Worm (Caenorhabditis elegans) whole organism, midembryonic: ENCODE data around the gene C23G10.2.
A peak's percentile ranks its signal among the peaks of the same experiment; 100 is the strongest.

ENCODE experiments used
- T22C8.4 ChIP-seq: fragments of 200-800 bp; sonication (Bioruptor generic); IDR thresholded peaks from 2 replicates; pipeline ENCODE4 v1.3.6; 2022; ENCODE audit warnings: missing genetic modification characterization, missing compliant biosample characterization
- cog-1 ChIP-seq: sonication (generic microtip); optimal IDR thresholded peaks from 2 replicates; lab custom pipeline; 2016; ENCODE audit warnings: missing genetic modification characterization, missing compliant biosample characterization
- flt-1 ChIP-seq: fragments of 200-800 bp; sonication (Bioruptor generic); IDR thresholded peaks from 2 replicates; pipeline ENCODE4 v1.3.6; 2022; ENCODE audit warnings: missing genetic modification characterization, missing compliant biosample characterization
- klf-2 ChIP-seq: fragments of 200-800 bp; sonication (Bioruptor generic); conservative IDR thresholded peaks from 2 replicates; pipeline ENCODE4 v1.3.6; 2022; ENCODE audit warnings: missing genetic modification reagents, missing genetic modification characterization, missing compliant biosample characterization
- med-1 ChIP-seq: sonication (generic microtip); optimal IDR thresholded peaks from 2 replicates; lab custom pipeline; 2017; ENCODE audit warnings: missing genetic modification characterization, mild to moderate bottlenecking, missing compliant biosample characterization, antibody characterized with exemption, missing genetic modification reagents; ENCODE audit not compliant: insufficient read depth
- ref-1 ChIP-seq: fragments of 200-800 bp; sonication (Bioruptor generic); conservative IDR thresholded peaks from 2 replicates; pipeline ENCODE4 v1.3.6; 2022; ENCODE audit warnings: missing genetic modification reagents, missing genetic modification characterization, missing compliant biosample characterization
- tab-1 ChIP-seq: fragments of 200-800 bp; sonication (Bioruptor generic); IDR thresholded peaks from 2 replicates; pipeline ENCODE4 v1.3.6; 2022; ENCODE audit warnings: missing genetic modification characterization, missing compliant biosample characterization
- ztf-23 ChIP-seq: fragments of 200-800 bp; sonication (Bioruptor generic); IDR thresholded peaks from 2 replicates; pipeline ENCODE4 v1.3.6; 2022; ENCODE audit warnings: missing genetic modification reagents, missing genetic modification characterization, missing compliant biosample characterization
- ztf-29 ChIP-seq: fragments of 200-800 bp; sonication (Bioruptor generic); IDR thresholded peaks from 2 replicates; pipeline ENCODE4 v1.3.6; 2022; ENCODE audit warnings: missing genetic modification reagents, missing genetic modification characterization, missing compliant biosample characterization

The C23G10.2 gene

ce11 chrIII:6195718-6196117, 12.1 kb upstream of the C23G10.2 start:
- no peak for TF ChIP-seq med-1 (GFP tag; lab: Kevin White, UChicago)
- TF ChIP-seq flt-1 (GFP tag; lab: Robert Waterston, UW): no peak
- TF ChIP-seq ref-1 (GFP tag; lab: Robert Waterston, UW): no peak
- TF ChIP-seq T22C8.4 (GFP tag; lab: Robert Waterston, UW): no peak
- no peak for TF ChIP-seq cog-1 (tag; lab: Kevin White, UChicago)
- TF ChIP-seq tab-1: no peak
- no peak for TF ChIP-seq klf-2 (GFP tag; lab: Robert Waterston, UW)
- no peak for TF ChIP-seq ztf-29
- TF ChIP-seq ztf-23 (GFP tag; lab: Robert Waterston, UW): no peak

DNA sequence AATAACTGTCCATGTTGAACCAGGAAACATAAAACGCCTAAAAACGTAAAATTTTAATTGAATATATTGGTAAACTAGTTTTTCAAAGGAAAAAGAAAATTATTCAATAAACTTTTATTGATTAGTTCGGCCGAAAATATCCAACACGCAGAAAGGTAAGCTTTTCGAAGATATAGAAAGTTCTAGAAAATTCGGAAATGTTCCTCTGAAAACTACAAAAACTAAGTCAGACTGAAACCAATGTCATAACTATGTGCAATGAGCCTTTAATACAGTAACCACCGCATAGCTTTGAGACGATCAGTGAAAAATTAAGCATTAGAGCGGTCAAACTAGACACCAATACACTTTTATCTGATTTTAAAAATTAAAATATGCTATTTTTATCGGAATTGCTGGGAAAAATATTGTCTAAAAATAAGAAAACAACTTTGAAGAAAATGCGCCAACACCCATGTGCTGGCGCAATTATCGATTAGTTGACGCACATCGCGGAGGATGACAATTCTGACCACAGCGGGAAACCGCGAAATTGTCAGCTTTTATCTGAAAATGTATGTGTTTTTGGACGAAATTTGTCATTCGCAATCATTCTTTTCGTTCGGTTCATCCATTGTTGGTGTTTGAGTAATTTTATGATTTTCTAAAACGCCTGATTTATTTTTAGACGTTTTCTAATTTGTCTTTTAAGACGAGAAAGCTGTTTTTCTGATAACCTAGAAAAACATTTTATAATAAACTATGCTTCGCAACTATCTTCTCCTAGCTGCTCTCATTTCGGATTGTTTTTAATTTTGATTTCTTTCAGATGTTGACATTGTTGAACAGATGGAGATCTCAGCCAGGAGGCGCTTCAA, 9.3 kb upstream of the C23G10.2 start, which contains the start of the genes C23G10.7 and rpn-2:
C23G10.7 (minus strand) TSS at position 37 of the 857 bp plus-strand sequence.
rpn-2 (plus strand) TSS at position 807 of the 857 bp plus-strand sequence.
- no peak for TF ChIP-seq tab-1
- peak; percentile 76 for TF ChIP-seq T22C8.4 (GFP tag; lab: Robert Waterston, UW)
- peak; percentile 74 for TF ChIP-seq ztf-23 (GFP tag; lab: Robert Waterston, UW)

ce11 chrIII:6201325-6201724, 6.5 kb upstream of the C23G10.2 start:
- TF ChIP-seq tab-1: no peak
- no peak for TF ChIP-seq klf-2 (GFP tag; lab: Robert Waterston, UW)
- no peak for TF ChIP-seq med-1 (GFP tag; lab: Kevin White, UChicago)
- no peak for TF ChIP-seq ztf-29
- no peak for TF ChIP-seq cog-1 (tag; lab: Kevin White, UChicago)
- no peak for TF ChIP-seq ref-1 (GFP tag; lab: Robert Waterston, UW)
- TF ChIP-seq flt-1 (GFP tag; lab: Robert Waterston, UW): no peak
- no peak for TF ChIP-seq T22C8.4 (GFP tag; lab: Robert Waterston, UW)
- no peak for TF ChIP-seq ztf-23 (GFP tag; lab: Robert Waterston, UW)

- TF ChIP-seq ref-1 (GFP tag; lab: Robert Waterston, UW): no peak
- TF ChIP-seq tab-1: no peak
- TF ChIP-seq ztf-23 (GFP tag; lab: Robert Waterston, UW): no peak
- TF ChIP-seq cog-1 (tag; lab: Kevin White, UChicago): no peak
- no peak for TF ChIP-seq ztf-29
- TF ChIP-seq klf-2 (GFP tag; lab: Robert Waterston, UW): no peak
- no peak for TF ChIP-seq med-1 (GFP tag; lab: Kevin White, UChicago)
- TF ChIP-seq T22C8.4 (GFP tag; lab: Robert Waterston, UW): no peak
- no peak for TF ChIP-seq flt-1 (GFP tag; lab: Robert Waterston, UW)
Observed at ce11 chrIII:6202440-6202839, 5.4 kb upstream of the C23G10.2 start.

DNA sequence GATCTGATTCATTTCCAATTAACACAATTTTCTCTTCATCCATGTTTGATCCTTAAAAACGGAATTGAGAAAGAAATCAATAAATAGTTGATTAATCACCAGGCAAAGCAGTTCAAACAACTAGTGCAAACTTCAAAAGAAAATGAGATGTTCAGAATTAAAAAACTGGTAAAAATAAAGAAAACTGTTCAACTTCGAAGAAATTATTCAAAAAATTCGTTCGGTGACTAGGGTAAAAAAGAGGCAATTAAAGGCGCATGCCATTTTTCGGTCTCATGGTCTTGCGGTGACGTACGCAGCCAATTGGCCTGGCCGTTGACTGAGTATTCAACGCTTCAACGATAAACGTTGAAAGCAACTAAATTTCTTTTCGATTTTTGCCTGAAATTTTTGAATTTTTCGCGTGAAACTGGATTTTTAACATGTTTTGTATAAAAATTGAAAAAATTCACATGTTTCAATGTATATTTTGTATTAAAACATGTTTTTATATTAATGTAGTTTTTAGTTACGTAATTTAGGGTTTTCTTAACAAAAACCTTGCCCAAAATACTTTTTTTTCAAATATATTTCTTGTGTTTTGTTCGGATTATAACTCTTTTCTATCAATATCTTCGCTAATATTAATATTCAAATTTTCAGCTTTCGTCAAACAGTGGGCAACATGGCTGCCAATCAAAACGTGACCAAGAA, 1.6 kb upstream of the C23G10.2 start, which contains the start of the genes sna-3 and rps-3:
sna-3 (minus strand) TSS at position 51 of the 693 bp plus-strand sequence.
rps-3 (plus strand) TSS at position 643 of the 693 bp plus-strand sequence.
- TF ChIP-seq med-1 (GFP tag; lab: Kevin White, UChicago): no peak
- no peak for TF ChIP-seq ztf-23 (GFP tag; lab: Robert Waterston, UW)
- no peak for TF ChIP-seq ztf-29
- no peak for TF ChIP-seq cog-1 (tag; lab: Kevin White, UChicago)
- TF ChIP-seq T22C8.4 (GFP tag; lab: Robert Waterston, UW): no peak
- no peak for TF ChIP-seq tab-1
- no peak for TF ChIP-seq klf-2 (GFP tag; lab: Robert Waterston, UW)
- TF ChIP-seq ref-1 (GFP tag; lab: Robert Waterston, UW): no peak
- no peak for TF ChIP-seq flt-1 (GFP tag; lab: Robert Waterston, UW)

ce11 chrIII:6207046-6207445, 818 bp upstream of the C23G10.2 start:
- TF ChIP-seq ztf-29 (no peak), cog-1 (tag; lab: Kevin White, UChicago) (no peak), med-1 (GFP tag; lab: Kevin White, UChicago) (no peak), tab-1 (no peak), klf-2 (GFP tag; lab: Robert Waterston, UW) (no peak), flt-1 (GFP tag; lab: Robert Waterston, UW) (no peak), T22C8.4 (GFP tag; lab: Robert Waterston, UW) (no peak), ref-1 (GFP tag; lab: Robert Waterston, UW) (no peak), ztf-23 (GFP tag; lab: Robert Waterston, UW) (no peak)

DNA sequence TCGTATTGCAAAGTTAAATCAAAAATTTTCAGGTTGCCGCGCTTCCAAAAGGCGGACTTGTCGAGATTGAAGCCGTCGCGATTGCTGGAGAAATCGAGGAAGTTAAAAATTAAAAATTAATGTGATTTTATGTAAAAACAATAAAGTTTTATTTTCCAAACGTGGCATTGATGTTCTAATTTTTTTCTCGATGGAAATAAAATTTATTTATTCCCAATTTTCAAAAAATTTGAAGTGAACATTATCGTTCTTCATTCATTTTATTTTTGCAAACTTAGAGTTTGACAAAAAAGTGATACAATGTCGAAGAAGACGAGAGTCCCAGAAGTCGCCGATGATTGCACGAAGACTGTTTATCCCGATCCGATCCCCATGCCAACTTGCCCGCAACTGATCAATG, 1.1 kb downstream of the C23G10.2 start, which contains the start of gene C23G10.1:
C23G10.1 (plus strand) TSS at position 301 of the 400 bp plus-strand sequence.
- TF ChIP-seq ztf-29 (no peak), med-1 (GFP tag; lab: Kevin White, UChicago) (no peak), tab-1 (no peak), klf-2 (GFP tag; lab: Robert Waterston, UW) (no peak), ref-1 (GFP tag; lab: Robert Waterston, UW) (no peak), T22C8.4 (GFP tag; lab: Robert Waterston, UW) (no peak), cog-1 (tag; lab: Kevin White, UChicago) (no peak), flt-1 (GFP tag; lab: Robert Waterston, UW) (no peak)

DNA sequence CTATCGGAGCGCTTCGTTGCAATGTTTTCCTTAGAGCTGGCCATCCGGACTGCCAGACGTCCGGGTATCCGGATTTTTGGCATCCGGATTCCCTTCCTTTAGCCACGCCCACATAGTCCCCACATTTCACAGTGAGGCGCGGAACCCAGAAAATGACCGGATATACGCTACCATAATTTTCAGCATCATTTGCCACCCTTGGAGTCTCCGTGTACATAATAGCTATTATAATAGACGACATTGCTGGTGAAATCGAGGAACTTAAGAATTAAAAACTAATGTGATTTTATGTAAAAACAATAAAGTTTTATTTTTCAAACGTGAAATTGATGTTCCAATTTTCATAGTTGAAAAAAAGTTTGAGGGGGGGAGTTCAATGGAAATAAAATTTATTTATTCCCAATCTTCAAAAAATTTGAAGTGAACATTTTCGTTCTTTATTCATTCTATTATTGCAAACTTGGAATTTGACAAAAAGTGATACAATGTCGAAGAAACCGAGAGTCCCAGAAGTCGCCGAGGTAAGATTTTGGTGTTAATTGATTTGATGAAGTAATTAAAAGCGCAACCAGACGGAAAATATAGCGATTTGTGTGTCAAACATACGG, 2.5 kb downstream of the C23G10.2 start:
- no peak for TF ChIP-seq ztf-23 (GFP tag; lab: Robert Waterston, UW)
- no peak for TF ChIP-seq ztf-29
- no peak for TF ChIP-seq med-1 (GFP tag; lab: Kevin White, UChicago)
- TF ChIP-seq cog-1 (tag; lab: Kevin White, UChicago): no peak
- no peak for TF ChIP-seq tab-1
- no peak for TF ChIP-seq ref-1 (GFP tag; lab: Robert Waterston, UW)
- no peak for TF ChIP-seq flt-1 (GFP tag; lab: Robert Waterston, UW)
- no peak for TF ChIP-seq T22C8.4 (GFP tag; lab: Robert Waterston, UW)
- TF ChIP-seq klf-2 (GFP tag; lab: Robert Waterston, UW): no peak
